Worm (Caenorhabditis elegans): ENCODE results near the gene Y73B6BL.44.

DNA sequence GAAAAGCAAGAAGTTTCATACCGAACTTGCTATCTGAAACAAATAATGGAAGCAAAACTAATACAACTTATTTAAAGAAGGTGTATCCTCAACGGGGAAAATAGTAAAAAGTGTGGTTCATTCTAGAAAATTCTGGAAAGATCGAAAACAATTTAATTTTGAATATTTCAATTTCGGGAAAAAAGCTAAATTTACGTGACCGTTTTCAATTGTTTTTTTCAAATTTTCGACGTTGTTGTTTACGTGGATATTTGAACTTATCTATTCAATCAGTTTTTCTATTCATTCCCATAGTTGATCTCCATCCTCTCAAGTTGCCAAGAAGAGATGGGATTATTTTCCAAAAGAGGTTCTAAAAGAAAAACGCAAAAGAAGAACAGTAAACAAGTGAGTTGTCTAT lies 42.5 kb downstream of the Y73B6BL.44 start, which contains the start of gene C01G5.3:
- TF ChIP-seq elt-3 (tag; optimal IDR thresholded peaks at IDR 0.05) (no peak), unc-39 (tag; optimal IDR thresholded peaks at IDR 0.05) (no peak), ama-1 (optimal IDR thresholded peaks at IDR 0.05) (no peak), nhr-25 (tag; optimal IDR thresholded peaks at IDR 0.05) (no peak), nhr-43 (tag; optimal IDR thresholded peaks at IDR 0.05; ENCODE audit: poor library complexity, severe bottlenecking) (no peak), mdl-1 (tag; optimal IDR thresholded peaks at IDR 0.05) (no peak), nhr-77 (tag; optimal IDR thresholded peaks at IDR 0.05) (no peak), snpc-4 (tag; optimal IDR thresholded peaks at IDR 0.05) (no peak), skn-1 (tag; optimal IDR thresholded peaks at IDR 0.05) (no peak), sea-2 (GFP tag; optimal IDR thresholded peaks at IDR 0.05) (no peak), aly-2 (tag; optimal IDR thresholded peaks at IDR 0.05) (no peak), ztf-11 (tag; optimal IDR thresholded peaks at IDR 0.05) (no peak), egl-27 (tag; optimal IDR thresholded peaks at IDR 0.05) (no peak)
